Fruit fly (Drosophila melanogaster): ENCODE data around the gene Nhe1.
A peak's percentile ranks its signal among the peaks of the same experiment; 100 is the strongest.

Nhe1 gene

DNA sequence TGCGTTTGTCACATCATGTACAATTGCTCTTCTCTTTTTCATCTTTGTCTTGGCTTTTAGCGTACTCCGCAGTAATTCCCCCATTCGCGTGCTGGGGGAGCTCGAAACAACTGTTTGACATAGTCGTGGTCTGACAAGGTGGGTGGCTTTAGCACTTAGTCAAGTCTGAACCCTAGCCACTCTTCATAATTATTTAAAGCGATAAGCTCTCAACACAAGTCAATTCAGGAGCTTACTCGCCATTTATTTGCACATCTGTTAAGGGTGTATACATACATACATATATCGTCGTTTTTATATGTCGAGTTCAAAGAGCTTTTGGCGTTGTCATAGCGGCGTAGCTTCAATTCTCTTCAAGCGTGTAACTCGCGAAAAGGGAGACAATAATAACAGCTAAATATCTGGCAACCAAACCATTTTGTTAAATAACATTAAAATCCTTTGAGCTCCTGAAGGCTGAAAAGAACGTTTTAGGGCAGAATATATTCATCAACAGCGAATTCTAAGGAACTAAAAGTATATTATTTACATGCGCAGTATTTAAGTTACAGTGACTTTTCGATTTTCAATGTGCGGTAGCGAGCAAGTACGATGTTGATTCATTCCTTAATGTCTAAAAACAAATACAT is 32.7 kb downstream of the Nhe1 start:
- TF ChIP-seq CG15710 (tag; optimal IDR thresholded peaks at IDR 0.05) (no peak), Pif1B (GFP tag; optimal IDR thresholded peaks at IDR 0.05) (no peak), EcR (GFP tag; optimal IDR thresholded peaks at IDR 0.05) (peak; percentile 31), D1 (tag; optimal IDR thresholded peaks at IDR 0.05) (no peak), CG32121 (GFP tag; IDR thresholded peaks at IDR 0.05) (no peak)

DNA sequence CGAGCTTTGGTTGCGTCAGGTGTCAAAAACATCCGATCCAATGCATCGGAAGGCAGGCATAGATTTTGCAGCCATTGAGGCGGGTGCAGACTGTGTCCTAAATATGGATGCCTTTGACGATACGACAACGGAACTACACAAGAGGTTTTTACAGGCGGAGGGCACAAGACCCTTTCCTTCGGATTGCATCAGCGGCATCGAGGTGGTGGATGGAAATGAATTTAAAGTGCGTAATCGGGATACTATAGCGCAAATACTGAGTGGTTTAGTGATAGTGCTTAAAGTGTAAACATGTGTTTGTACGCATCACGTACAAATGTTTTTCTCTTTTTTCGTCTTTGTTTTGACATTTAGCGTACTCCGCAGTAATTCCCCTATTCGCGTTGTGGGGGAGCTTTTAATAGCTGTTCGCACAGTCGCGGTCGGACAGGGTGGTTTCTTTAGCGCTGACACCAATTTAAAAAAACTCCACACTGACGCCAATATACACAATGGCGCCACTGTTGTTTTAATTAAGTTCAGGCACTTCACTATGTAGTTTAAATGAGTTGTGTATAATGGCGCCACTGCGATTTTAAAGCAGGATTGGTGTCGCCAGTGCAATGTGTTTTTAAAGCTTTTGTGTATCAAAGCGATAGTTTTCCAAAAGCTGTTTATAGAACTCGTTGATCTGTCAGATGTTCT is 33.6 kb downstream of the Nhe1 start:
- no peak for TF ChIP-seq CG32121 (GFP tag; IDR thresholded peaks at IDR 0.05)
- no peak for TF ChIP-seq CG8301 (tag; optimal IDR thresholded peaks at IDR 0.05)
- no peak for TF ChIP-seq rn (GFP tag; IDR thresholded peaks at IDR 0.05)
- TF ChIP-seq CG14655 (GFP tag; optimal IDR thresholded peaks at IDR 0.05) = no peak
- no peak for TF ChIP-seq Snoo (tag; optimal IDR thresholded peaks at IDR 0.05)
- no peak for TF ChIP-seq EcR (GFP tag; optimal IDR thresholded peaks at IDR 0.05)
- no peak for TF ChIP-seq fd96Ca (GFP tag; IDR thresholded peaks at IDR 0.05)
- no peak for TF ChIP-seq gl (tag; optimal IDR thresholded peaks at IDR 0.05)
- TF ChIP-seq CG10348 (GFP tag; IDR thresholded peaks at IDR 0.05) = no peak
- no peak; the same call in 1 of the 2 replicates for TF ChIP-seq Ets98B (GFP tag; IDR thresholded peaks at IDR 0.05)
- no peak for TF ChIP-seq CG15710 (tag; optimal IDR thresholded peaks at IDR 0.05)
- no peak for TF ChIP-seq CG9948 (tag; optimal IDR thresholded peaks at IDR 0.05)
- TF ChIP-seq Pif1A (GFP tag; optimal IDR thresholded peaks at IDR 0.05) = no peak
- TF ChIP-seq CG17806 (tag; optimal IDR thresholded peaks at IDR 0.05) = no peak
- TF ChIP-seq CG12605 (GFP tag; IDR thresholded peaks at IDR 0.05) = no peak
- TF ChIP-seq CG13204 (GFP tag; optimal IDR thresholded peaks at IDR 0.05) = no peak
- no peak for TF ChIP-seq CG34367 (tag; optimal IDR thresholded peaks at IDR 0.05)
- TF ChIP-seq Pif1B (GFP tag; optimal IDR thresholded peaks at IDR 0.05) = no peak

DNA sequence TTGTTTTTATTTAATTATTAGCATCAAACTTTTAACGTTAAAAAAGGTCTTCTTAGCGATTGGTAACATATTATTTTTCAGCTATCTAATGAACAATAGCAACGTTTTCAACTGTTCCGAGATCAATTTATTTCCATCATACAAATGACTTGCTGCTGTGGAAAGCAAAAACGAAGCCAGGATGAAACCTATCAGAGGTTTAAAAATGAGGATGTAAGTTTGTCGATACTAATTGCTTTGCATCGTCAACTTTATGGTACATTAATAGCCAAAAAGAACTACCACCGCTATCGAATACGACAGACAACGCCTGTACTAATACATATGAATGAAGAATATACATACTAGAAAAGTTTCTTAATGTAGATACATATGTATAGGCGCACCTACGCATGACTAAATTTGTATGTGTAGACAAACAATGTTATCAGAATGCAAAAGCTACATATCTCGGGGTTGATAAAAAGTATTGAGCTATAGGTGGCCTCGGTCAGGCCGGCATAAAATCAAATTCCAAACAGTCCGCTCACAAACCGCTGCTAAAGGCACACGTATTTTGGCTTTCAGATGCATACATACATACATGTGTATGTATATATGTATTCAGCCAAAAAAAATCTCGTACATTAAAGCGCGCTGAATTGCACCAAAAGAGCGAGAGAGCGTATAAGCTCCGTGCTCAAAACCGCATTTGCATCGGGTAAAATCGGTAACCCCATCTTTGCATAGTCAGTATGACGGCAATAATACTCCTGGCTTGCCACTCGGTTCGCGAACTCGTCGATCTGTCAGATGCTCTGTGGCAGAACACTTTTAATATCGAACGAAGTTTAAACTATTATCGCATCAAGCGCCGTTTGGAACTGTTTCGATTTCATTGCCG is 34.4 kb downstream of the Nhe1 start:
- TF ChIP-seq CG8159 (tag; optimal IDR thresholded peaks at IDR 0.05) = no peak
- TF ChIP-seq rn (GFP tag; IDR thresholded peaks at IDR 0.05) = no peak
- TF ChIP-seq CG12605 (GFP tag; IDR thresholded peaks at IDR 0.05) = 0 out of 2 replicates have a peak, but pooled peaks have one; percentile 7
- TF ChIP-seq CG14655 (GFP tag; optimal IDR thresholded peaks at IDR 0.05) = no peak
- no peak for TF ChIP-seq CG34367 (tag; optimal IDR thresholded peaks at IDR 0.05)
- TF ChIP-seq CG8301 (tag; optimal IDR thresholded peaks at IDR 0.05) = no peak
- no peak for TF ChIP-seq gl (tag; optimal IDR thresholded peaks at IDR 0.05)
- no peak for TF ChIP-seq Pif1B (GFP tag; optimal IDR thresholded peaks at IDR 0.05)
- no peak for TF ChIP-seq Pif1A (GFP tag; optimal IDR thresholded peaks at IDR 0.05)
- no peak for TF ChIP-seq D1 (tag; optimal IDR thresholded peaks at IDR 0.05)
- no peak for TF ChIP-seq EcR (GFP tag; optimal IDR thresholded peaks at IDR 0.05)
- TF ChIP-seq CG9948 (tag; optimal IDR thresholded peaks at IDR 0.05) = no peak
- peak; percentile 40; the same call in 1 of the 2 replicates for TF ChIP-seq Ets98B (GFP tag; IDR thresholded peaks at IDR 0.05)
- TF ChIP-seq CG13204 (GFP tag; optimal IDR thresholded peaks at IDR 0.05) = no peak
- TF ChIP-seq CG32121 (GFP tag; IDR thresholded peaks at IDR 0.05) = no peak
- TF ChIP-seq CG10348 (GFP tag; IDR thresholded peaks at IDR 0.05) = no peak
- no peak for TF ChIP-seq CG17806 (tag; optimal IDR thresholded peaks at IDR 0.05)
- peak; percentile 56; the same call in 1 of the 3 replicates for TF ChIP-seq CG4496 (GFP tag; IDR thresholded peaks at IDR 0.05)
- TF ChIP-seq fd96Ca (GFP tag; IDR thresholded peaks at IDR 0.05) = no peak
- TF ChIP-seq Snoo (tag; optimal IDR thresholded peaks at IDR 0.05) = no peak
- no peak for TF ChIP-seq CG15710 (tag; optimal IDR thresholded peaks at IDR 0.05)

DNA sequence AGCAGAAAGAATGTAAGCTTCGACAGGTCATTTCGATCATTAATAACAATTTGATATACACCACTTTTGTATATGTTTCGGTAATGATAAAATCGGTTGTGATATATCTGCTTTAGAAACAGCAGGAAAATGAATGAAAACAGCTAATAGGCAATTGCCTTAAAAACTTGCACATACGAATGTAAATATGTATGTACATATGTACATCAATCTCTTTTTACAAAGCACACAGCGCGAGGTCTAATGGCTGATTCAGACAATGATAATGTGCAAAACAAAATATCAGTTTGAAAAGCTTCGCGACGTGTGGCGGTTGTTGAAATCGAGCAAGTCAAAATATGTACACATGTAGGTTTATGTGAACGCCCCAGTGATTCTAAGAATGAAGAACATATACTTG is 35.1 kb downstream of the Nhe1 start, which contains the start of gene galectin:
TSS of gene galectin (plus strand) at position 301 of the 400 bp plus-strand sequence.
- TF ChIP-seq CG4496 (GFP tag; IDR thresholded peaks at IDR 0.05) (no peak), rn (GFP tag; IDR thresholded peaks at IDR 0.05) (no peak), Ets98B (GFP tag; IDR thresholded peaks at IDR 0.05) (no peak), CG13204 (GFP tag; optimal IDR thresholded peaks at IDR 0.05) (no peak), CG14655 (GFP tag; optimal IDR thresholded peaks at IDR 0.05) (no peak), fd96Ca (GFP tag; IDR thresholded peaks at IDR 0.05) (no peak), Pif1A (GFP tag; optimal IDR thresholded peaks at IDR 0.05) (no peak), Pif1B (GFP tag; optimal IDR thresholded peaks at IDR 0.05) (no peak), CG9948 (tag; optimal IDR thresholded peaks at IDR 0.05) (no peak), CG34367 (tag; optimal IDR thresholded peaks at IDR 0.05) (no peak), gl (tag; optimal IDR thresholded peaks at IDR 0.05) (no peak), D1 (tag; optimal IDR thresholded peaks at IDR 0.05) (no peak)

DNA sequence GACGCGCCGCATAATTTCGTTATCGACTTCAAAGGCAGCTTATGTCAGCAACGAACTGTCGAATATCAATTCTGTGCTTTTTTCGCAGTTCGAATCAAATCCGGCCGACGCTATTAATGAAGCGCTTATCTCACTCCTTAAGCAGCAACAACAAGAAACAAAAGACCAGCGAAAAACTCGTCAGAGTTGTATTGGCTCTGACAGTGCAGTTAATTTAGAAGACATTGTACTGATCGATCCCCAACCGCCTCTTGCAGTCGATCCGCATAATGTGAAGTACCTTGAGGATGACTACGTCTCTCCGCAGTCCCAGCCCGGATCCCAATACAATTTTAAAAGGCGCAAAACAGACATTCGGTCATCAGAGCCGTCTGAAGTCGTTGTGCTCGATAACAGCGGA is 37.0 kb downstream of the Nhe1 start:
- TF ChIP-seq Pif1B (GFP tag; optimal IDR thresholded peaks at IDR 0.05) (no peak), CG8159 (tag; optimal IDR thresholded peaks at IDR 0.05) (no peak), CG4496 (GFP tag; IDR thresholded peaks at IDR 0.05) (no peak), Ets98B (GFP tag; IDR thresholded peaks at IDR 0.05) (no peak), CG14655 (GFP tag; optimal IDR thresholded peaks at IDR 0.05) (no peak), fd96Ca (GFP tag; IDR thresholded peaks at IDR 0.05) (no peak), D1 (tag; optimal IDR thresholded peaks at IDR 0.05) (no peak), Snoo (tag; optimal IDR thresholded peaks at IDR 0.05) (no peak), CG15710 (tag; optimal IDR thresholded peaks at IDR 0.05) (no peak), CG17806 (tag; optimal IDR thresholded peaks at IDR 0.05) (no peak), EcR (GFP tag; optimal IDR thresholded peaks at IDR 0.05) (no peak)
